Worm (Caenorhabditis elegans) whole organism, dauer: ENCODE measurements around the gene W05H5.1.

ENCODE experiments used
- unc-62 ChIP-seq: sonication (generic microtip); optimal IDR thresholded peaks from 2 replicates; lab custom pipeline; 2017; ENCODE audit warnings: missing biosample characterization, missing genetic modification reagents, missing genetic modification characterization

The W05H5.1 gene

DNA sequence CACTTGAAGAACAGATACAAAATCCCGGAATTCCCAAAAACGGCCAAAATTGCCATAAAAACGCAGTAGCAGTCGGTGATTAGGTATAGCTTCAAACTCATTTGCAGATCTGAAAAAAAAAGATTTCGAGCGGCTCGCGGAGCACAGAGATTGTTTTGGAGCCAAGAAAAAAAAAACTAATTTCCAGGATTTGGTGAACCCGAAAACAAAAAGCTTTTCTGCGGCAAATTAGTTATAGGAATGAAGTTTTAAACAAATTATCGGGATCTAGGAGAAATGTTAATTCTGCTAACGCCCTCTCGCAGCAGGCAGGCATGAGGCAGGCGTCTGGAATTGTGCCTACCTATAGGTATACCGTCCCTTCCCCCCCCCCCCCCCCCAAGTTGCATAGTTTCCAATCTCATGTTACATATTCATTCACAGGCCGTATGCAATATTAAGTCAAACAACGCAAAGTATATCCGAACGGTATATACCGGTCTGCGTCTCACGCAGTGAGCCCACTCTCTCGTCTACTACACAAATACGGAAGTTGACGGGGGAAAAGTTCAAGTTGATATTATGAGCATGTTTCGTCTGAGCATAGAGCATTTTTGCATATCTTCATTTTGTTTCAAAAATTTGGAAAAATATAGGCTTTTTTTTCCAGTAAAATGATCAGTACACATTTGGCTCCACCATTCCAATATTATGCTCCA, at the start of gene W05H5.1, which contains the start of gene pitr-6:
Gene W05H5.1, minus strand, starts transcription at position 101 of the 698 bp plus-strand sequence.
Gene pitr-6, plus strand, starts transcription at position 648 of the 698 bp plus-strand sequence.
- TF ChIP-seq unc-62, result no peak

DNA sequence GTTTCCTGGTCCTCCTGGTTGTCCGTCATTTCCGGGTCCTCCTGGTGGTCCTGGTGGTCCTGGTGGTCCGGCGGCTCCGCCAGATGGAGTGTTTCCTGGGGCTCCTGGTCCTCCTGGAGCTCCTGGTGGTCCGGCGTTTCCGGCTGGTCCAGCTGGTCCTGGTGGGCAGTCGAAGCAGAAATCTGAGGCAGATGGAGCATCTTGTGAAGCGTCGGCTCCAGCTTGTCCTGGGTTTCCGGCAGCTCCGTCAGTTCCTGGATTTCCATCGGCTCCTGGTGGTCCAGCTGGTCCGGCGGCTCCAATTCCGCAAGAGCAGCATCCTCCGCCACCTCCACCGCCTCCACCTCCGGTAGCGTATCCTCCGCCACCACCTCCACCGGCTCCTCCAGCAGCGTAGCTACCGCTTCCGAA, 49.5 kb upstream of the W05H5.1 start:
- no peak for TF ChIP-seq unc-62

DNA sequence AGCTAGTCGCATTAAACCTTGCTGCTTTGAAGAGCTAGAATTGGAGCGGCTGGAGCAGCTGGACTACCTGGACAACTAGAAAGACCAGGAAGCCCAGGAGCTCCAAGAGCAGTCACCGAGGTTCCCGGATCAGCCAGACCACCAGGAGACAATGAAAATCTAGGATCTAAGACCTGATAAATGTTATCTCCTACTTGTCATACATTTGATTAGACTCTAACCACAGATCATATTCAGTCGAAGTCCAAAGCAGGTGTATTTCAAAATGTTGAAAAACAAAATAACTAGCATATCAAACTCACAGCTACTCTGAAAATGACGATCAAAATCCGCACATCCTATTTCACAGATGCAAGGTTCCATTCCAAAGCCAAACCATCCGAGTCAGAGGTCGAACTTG, 47.4 kb upstream of the W05H5.1 start, which contains the start of gene srz-6:
Gene srz-6, plus strand, starts transcription at position 301 of the 400 bp plus-strand sequence.
- TF ChIP-seq unc-62, result no peak

DNA sequence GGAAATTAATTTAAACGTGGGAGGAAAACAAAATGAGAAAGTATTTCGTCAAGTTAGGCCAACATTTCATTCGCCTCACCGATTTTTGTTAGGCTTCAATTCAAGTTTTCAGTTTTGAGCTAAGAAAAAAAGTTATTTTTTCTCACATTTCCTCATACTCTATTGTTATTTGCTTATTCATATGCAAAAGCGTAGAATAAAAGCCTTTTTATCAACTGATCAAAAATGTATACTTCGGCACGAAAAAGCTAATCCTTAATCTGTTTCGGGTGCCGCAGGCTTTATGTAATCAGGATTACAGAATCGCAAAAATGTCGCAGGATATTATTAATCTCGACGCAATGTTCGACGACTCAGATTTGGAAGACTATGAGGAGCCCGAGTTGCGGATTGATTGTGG, 45.3 kb upstream of the W05H5.1 start, which contains the start of gene T21B4.15:
Gene T21B4.15, plus strand, starts transcription at position 301 of the 400 bp plus-strand sequence.
- no peak for TF ChIP-seq unc-62

DNA sequence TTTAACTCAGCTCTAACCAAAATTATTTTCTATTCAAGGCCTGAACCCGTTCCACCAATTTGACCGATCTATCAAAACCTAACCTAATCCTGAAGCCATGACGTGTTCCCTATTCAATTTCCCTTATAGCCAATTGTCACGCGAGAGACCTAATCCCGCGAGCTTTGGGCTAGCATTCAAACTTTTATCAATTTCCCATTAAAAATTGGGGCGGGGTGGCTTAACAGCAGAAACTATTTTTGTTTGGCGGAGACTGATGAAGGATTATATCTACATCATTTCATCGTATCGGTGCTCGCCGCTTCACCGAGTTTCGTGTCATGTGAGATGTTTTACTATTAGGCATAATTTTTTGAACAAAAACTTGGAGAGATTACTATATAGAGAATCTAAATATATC, 44.2 kb upstream of the W05H5.1 start:
- TF ChIP-seq unc-62, result no peak

DNA sequence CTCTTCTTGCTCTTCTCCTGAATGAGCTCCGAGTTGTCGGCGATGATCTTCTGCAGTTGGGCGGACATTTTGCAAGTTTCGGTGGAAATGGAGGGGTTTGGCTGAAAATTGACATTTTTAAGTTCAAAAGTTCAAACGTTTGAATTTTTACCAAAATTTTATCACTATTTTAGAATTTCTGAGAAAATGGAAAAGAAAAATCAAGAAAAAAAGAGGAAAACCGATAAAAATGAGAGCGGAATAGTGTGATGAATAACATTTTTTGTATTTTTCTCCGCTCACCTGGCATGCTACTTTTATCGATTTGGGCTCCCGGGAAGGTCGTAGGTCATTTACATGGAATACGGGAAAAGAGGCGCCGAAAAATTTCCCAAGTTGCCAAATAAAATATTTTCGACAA, 40.5 kb upstream of the W05H5.1 start, which contains the start of gene F15A4.10:
Gene F15A4.10, minus strand, starts transcription at position 101 of the 400 bp plus-strand sequence.
- no peak for TF ChIP-seq unc-62

DNA sequence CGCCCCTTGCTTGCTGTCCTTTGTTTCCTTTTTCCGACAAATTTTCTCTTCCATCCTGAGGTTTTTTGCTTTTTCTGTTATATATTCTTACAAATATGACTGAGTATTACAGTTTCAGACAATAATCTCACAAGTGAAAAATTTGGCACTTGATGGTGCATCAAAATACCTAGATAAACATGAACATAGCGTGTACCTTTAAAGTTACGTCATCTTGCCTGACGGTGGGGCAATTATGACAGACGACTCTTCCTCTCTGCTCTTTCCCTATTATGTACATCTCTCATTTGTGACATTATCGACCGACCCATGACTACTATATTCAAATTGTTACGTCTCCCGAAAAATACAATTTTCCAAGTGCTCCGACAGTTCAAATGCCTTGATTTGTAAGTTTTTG, 38.0 kb upstream of the W05H5.1 start, which contains the start of gene fbxb-102:
Gene fbxb-102, plus strand, starts transcription at position 301 of the 400 bp plus-strand sequence.
- no peak for TF ChIP-seq unc-62

DNA sequence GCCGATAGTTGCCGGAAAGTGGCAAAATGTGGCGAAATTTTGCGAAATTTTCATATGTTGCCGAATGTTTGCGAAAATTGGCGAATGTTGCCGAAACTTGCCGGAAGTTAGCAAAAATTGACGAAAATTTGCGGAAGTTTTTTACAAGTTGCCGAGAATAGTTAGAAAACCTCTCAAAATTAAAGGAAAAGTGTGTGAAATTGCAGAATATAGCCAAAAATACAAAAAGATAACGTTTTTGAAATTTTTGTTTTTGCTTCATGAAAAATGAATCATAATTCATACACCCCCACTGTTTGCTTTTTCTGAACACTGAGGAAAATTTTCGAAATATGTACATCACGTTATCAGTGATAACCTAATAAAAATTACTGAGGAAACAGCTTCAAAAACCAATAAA, 37.1 kb upstream of the W05H5.1 start:
- no peak for TF ChIP-seq unc-62

DNA sequence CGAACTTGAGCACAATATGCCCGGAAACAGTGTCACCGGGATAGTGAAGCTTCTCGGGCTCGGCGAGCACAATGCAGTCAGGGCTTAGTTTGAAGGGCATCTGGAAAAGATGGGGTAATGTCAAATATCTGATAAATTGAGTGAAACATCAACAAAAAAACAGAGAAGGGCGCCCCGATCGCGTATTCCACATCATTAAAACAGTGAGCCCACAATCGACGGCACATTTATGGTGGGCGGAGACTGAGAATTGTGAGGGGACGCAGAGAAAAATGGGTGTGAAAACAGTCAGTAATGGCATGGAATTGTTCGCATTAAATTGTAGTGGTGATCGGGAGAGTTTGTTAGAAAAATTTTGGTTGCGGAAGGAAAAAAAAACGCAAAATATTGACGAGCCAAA, 36.2 kb upstream of the W05H5.1 start, which contains the start of gene arrd-9:
Gene arrd-9, minus strand, starts transcription at position 101 of the 400 bp plus-strand sequence.
- TF ChIP-seq unc-62, result no peak

DNA sequence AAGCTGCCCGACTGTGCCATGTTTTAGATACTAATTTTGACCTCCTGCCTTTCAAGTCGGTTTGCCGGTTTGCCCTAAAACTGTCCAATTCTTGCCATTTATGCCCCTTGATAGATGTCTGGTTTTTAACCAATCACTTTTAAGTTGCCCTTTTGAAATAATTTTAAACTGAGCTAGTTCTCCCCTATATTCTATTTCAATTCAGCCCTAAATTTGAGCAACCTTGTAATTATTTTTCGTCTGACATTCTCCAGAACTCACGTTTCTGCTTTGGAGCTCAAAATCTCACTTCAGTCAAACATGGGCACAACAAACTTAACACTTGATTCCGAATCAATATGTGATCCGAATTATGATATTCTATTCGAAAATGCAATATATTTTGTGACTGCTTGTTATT, 28.8 kb upstream of the W05H5.1 start, which contains the start of gene srg-17:
Gene srg-17, plus strand, starts transcription at position 301 of the 400 bp plus-strand sequence.
- no peak for TF ChIP-seq unc-62

DNA sequence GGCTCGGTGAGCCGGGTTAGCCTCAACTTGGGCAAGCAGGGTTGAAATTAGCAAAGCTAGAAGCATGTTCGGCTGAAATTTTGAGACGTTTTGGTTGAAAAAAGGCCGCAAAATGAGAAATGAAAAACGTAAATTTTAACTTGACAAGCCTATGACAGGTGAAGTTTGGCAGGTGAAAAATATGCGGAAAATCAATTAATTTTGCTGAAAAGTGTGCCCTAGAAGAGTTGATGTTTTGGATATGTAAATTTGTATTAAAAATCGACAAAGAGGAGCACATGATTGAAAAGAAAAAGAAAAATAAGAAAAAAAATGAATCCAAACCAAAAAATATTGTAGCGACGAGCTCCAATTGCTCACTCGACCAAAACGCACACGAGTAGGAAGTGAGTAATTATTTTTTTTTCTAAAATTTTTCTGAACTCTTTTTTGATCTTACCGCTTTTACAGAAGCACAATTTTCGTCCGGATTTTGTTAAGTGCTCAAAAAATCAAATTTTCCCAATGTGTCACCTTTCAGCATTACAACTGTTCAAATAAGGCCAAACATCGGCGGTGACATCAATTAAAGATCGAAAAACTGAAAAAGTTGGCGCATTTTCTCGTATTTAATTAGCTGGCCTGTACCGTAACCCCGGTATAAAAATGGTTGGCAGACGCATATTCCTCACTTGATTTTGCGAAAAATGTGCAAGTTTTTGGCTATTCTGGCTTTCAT, 26.7 kb upstream of the W05H5.1 start, which contains the start of the genes F15A4.5 and phat-8:
Gene F15A4.5, minus strand, starts transcription at position 101 of the 718 bp plus-strand sequence.
Gene phat-8, plus strand, starts transcription at position 668 of the 718 bp plus-strand sequence.
- TF ChIP-seq unc-62, result no peak

DNA sequence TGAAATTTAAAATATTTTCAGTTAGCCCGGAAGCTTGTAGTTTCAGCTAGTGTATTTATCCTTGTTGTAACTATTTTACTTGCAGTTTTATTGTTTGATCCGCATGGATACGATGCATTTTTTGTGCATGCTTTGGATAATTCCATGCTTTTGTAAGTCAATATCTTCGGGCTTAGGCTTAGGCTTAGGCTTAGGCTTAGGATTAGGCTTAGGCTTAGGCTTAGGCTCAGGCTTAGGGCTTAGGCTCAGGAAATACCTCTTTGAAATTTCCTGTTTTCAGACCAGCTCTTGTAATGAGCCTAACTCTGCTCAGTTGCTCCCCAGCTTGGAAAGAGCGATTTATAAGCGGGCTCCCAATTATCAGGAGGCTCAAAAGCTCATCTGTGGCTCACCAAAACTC, 22.5 kb upstream of the W05H5.1 start, which contains the start of gene srg-16:
Gene srg-16, plus strand, starts transcription at position 87 of the 400 bp plus-strand sequence.
- TF ChIP-seq unc-62, result no peak

DNA sequence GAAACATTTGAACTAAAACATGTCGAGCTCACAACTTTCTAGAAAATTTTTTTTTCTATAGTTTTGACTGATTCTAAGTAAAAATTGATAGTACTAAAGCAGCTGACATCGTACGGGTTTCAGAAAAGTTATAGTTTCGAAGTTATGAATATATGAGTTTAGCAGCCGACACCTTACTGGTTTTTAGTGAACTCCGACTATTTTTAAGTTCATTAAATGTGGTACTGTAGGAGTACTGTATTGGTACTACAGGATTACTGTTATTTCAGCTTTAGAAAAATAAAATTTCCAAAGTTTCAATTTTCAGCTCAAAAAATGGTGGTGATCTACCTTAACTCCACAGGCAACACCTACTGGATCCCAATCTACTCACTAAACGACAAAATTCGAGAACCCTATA, 21.0 kb upstream of the W05H5.1 start, which contains the start of gene sre-37:
Gene sre-37, plus strand, starts transcription at position 301 of the 400 bp plus-strand sequence.
- no peak for TF ChIP-seq unc-62

DNA sequence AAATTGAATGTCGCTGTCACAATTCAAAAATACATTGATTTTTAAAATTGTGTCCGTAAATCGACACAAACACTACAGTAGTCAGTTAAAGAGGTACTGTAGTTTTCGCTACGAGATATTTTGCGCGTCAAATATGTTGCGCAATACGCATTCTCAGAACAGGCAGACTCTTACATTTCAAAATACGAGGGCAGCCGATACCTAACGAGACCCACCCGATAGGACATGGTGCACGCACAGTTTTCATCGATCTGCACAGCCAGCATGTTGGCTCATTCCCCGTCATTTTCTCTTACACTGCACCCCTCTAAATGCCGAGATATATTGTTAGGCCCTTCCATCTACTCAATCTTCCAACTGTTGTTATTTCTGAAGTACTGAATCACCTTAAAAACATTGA, 17.7 kb upstream of the W05H5.1 start, which contains the start of gene F15A4.2:
Gene F15A4.2, plus strand, starts transcription at position 301 of the 400 bp plus-strand sequence.
- TF ChIP-seq unc-62, result no peak

DNA sequence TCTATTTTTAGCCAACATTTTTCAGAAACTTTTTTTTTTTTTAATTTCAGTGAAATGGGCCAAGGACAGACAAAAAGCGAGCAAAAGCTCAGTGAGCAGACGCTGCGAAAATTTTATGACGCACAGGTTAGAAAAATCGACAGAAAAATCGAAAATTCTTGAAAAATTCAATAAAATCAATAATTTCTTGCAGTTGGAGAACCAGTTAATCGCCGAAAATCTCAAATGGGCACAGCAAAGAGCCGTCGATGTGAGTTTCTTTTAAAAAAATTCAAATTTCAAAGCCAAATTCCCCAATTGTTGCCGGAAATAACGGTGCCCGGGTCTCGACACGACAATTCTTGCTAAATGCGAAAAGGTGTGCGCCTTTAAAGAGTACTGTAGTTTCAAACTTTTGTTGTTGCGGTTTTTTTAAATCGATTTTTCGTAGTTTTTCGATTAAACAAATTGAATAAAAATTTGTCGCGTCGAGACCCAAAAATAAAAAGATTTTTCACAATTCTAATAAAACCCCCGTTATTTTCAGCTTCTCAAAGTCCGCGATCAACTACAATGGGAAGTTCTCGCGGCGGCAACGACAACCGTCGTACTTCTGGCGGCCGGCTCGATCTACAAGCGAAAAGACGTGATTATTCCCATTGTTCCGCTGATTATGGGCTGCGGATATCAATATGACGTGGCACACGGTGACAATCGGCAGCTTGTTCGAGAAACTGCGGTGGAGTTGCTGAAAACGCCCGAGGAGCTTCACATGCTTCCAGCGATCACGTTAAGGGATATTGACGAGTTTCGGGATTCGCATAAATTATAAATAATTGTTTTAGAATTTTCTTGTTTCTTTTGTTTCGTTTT, 16.2 kb upstream of the W05H5.1 start, which contains the start of gene tag-280:
Gene tag-280, plus strand, starts transcription at position 51 of the 852 bp plus-strand sequence.
- no peak for TF ChIP-seq unc-62

DNA sequence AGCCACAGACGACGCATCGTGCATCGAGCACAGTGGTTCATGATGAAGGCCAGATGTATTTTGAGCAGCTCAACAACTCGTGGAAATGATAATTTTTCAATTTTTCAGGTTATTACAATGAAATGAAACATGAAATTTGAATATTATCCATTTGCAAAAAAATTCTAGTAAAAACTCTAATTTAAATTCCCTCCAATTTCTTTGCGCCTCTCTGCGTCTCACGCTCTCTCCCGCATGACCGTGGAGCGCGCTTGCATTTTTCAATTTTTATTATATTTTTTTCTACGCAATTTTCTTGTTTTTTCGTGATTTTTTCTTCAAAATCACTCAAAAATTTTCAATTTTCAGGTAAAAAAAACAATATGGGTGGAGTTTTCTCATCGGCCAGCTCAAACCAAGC, 14.8 kb upstream of the W05H5.1 start, which contains the start of gene tag-281:
Gene tag-281, plus strand, starts transcription at position 340 of the 400 bp plus-strand sequence.
- no peak for TF ChIP-seq unc-62
